Worm (Caenorhabditis elegans): ENCODE measurements around the gene set-24.

The set-24 gene

ce11 chrII:12099889-12100288 is 30.9 kb downstream of the set-24 start, which contains the start of gene Y17G7B.17:
Gene Y17G7B.17, minus strand, starts transcription at chrII:12099989.
- TF ChIP-seq ztf-16 (tag; optimal IDR thresholded peaks at IDR 0.05) (no peak), hlh-8 (tag; optimal IDR thresholded peaks at IDR 0.05) (no peak), npax-4 (tag; optimal IDR thresholded peaks at IDR 0.05) (no peak), pha-4 (tag; optimal IDR thresholded peaks at IDR 0.05) (no peak), nhr-232 (tag; optimal IDR thresholded peaks at IDR 0.05) (no peak), hlh-13 (GFP tag; optimal IDR thresholded peaks at IDR 0.05) (no peak), che-1 (tag; optimal IDR thresholded peaks at IDR 0.05) (no peak), fkh-10 (GFP tag; optimal IDR thresholded peaks at IDR 0.05) (no peak), rnt-1 (tag; optimal IDR thresholded peaks at IDR 0.05) (no peak), fax-1 (tag; optimal IDR thresholded peaks at IDR 0.05) (no peak), ceh-24 (tag; optimal IDR thresholded peaks at IDR 0.05) (no peak), pag-3 (tag; optimal IDR thresholded peaks at IDR 0.05; ENCODE audit: borderline replicate concordance) (no peak)

ce11 chrII:12098716-12099115 is 32.1 kb downstream of the set-24 start:
- TF ChIP-seq madf-2 (tag; optimal IDR thresholded peaks at IDR 0.05) = no peak
- no peak for TF ChIP-seq pha-4 (tag; optimal IDR thresholded peaks at IDR 0.05)
- TF ChIP-seq ceh-45 (GFP tag; IDR thresholded peaks at IDR 0.05) = no peak
- no peak for TF ChIP-seq syd-9 (tag; optimal IDR thresholded peaks at IDR 0.05)
- TF ChIP-seq pros-1 (tag; optimal IDR thresholded peaks at IDR 0.05) = no peak
- TF ChIP-seq mec-3 (tag; optimal IDR thresholded peaks at IDR 0.05; ENCODE audit: borderline replicate concordance) = no peak
- no peak for TF ChIP-seq sdc-2 (tag; optimal IDR thresholded peaks at IDR 0.05)
- no peak for TF ChIP-seq rnt-1 (tag; optimal IDR thresholded peaks at IDR 0.05)
- no peak for TF ChIP-seq elt-4 (tag; optimal IDR thresholded peaks at IDR 0.05)
- no peak for TF ChIP-seq hlh-13 (GFP tag; optimal IDR thresholded peaks at IDR 0.05)
- no peak for TF ChIP-seq fkh-6 (tag; optimal IDR thresholded peaks at IDR 0.05)
- no peak for TF ChIP-seq tbx-7 (tag; optimal IDR thresholded peaks at IDR 0.05)
- no peak for TF ChIP-seq sox-2 (GFP tag; IDR thresholded peaks at IDR 0.05)
- TF ChIP-seq odd-2 (tag; optimal IDR thresholded peaks at IDR 0.05) = no peak
- no peak for TF ChIP-seq tbx-2 (tag; optimal IDR thresholded peaks at IDR 0.05)
- TF ChIP-seq C38D4.7 (GFP tag; optimal IDR thresholded peaks at IDR 0.05) = no peak
- TF ChIP-seq nfya-1 (tag; optimal IDR thresholded peaks at IDR 0.05) = no peak
- no peak for TF ChIP-seq che-1 (tag; optimal IDR thresholded peaks at IDR 0.05)
- no peak for TF ChIP-seq ceh-22 (tag; optimal IDR thresholded peaks at IDR 0.05)
- TF ChIP-seq fkh-10 (GFP tag; optimal IDR thresholded peaks at IDR 0.05) = no peak

- TF ChIP-seq elt-4 (tag; optimal IDR thresholded peaks at IDR 0.05) = no peak
- no peak for TF ChIP-seq ceh-6 (GFP tag; optimal IDR thresholded peaks at IDR 0.05)
- TF ChIP-seq elt-2 (tag; optimal IDR thresholded peaks at IDR 0.05) = no peak
- TF ChIP-seq ceh-19 (GFP tag; optimal IDR thresholded peaks at IDR 0.05) = no peak
Observed at ce11 chrII:12095022-12095421, 35.7 kb downstream of the set-24 start.

- TF ChIP-seq unc-3 (GFP tag; conservative IDR thresholded peaks at IDR 0.05) (no peak), unc-3 (tag; optimal IDR thresholded peaks at IDR 0.05) (no peak), ref-2 (tag; optimal IDR thresholded peaks at IDR 0.05) (no peak), nhr-232 (tag; optimal IDR thresholded peaks at IDR 0.05) (no peak), T23F11.4 (GFP tag; optimal IDR thresholded peaks at IDR 0.05) (no peak), ceh-31 (tag; optimal IDR thresholded peaks at IDR 0.05) (peak; percentile 65), Y22D7AL.16 (tag; optimal IDR thresholded peaks at IDR 0.05) (no peak), ceh-6 (GFP tag; optimal IDR thresholded peaks at IDR 0.05) (no peak), sox-2 (GFP tag; IDR thresholded peaks at IDR 0.05) (peak; percentile 14; the same call in 1 of the 2 replicates), fkh-10 (GFP tag; optimal IDR thresholded peaks at IDR 0.05) (peak; percentile 68), ceh-18 (tag; optimal IDR thresholded peaks at IDR 0.05) (peak; percentile 1), madf-2 (tag; optimal IDR thresholded peaks at IDR 0.05) (no peak), pat-9 (tag; optimal IDR thresholded peaks at IDR 0.05) (no peak), nhr-11 (tag; optimal IDR thresholded peaks at IDR 0.05) (no peak), gmeb-2 (tag; optimal IDR thresholded peaks at IDR 0.05) (no peak), hlh-8 (tag; optimal IDR thresholded peaks at IDR 0.05) (no peak), tbx-2 (tag; optimal IDR thresholded peaks at IDR 0.05) (peak; percentile 55), pag-3 (tag; optimal IDR thresholded peaks at IDR 0.05; ENCODE audit: borderline replicate concordance) (no peak), unc-42 (tag; optimal IDR thresholded peaks at IDR 0.05) (peak; percentile 98), C08G9.2 (tag; optimal IDR thresholded peaks at IDR 0.05) (peak; percentile 27), mec-3 (tag; optimal IDR thresholded peaks at IDR 0.05; ENCODE audit: borderline replicate concordance) (no peak), npax-4 (tag; optimal IDR thresholded peaks at IDR 0.05) (no peak), C38D4.7 (GFP tag; optimal IDR thresholded peaks at IDR 0.05) (no peak), ceh-22 (tag; optimal IDR thresholded peaks at IDR 0.05) (no peak), nfya-1 (tag; optimal IDR thresholded peaks at IDR 0.05) (peak; percentile 43), rnt-1 (tag; optimal IDR thresholded peaks at IDR 0.05) (no peak)
Observed at ce11 chrII:12089616-12090215, 41.1 kb downstream of the set-24 start.
